Fruit fly (Drosophila melanogaster): Measurements from ENCODE around the gene Atg18a.

The Atg18a gene

DNA sequence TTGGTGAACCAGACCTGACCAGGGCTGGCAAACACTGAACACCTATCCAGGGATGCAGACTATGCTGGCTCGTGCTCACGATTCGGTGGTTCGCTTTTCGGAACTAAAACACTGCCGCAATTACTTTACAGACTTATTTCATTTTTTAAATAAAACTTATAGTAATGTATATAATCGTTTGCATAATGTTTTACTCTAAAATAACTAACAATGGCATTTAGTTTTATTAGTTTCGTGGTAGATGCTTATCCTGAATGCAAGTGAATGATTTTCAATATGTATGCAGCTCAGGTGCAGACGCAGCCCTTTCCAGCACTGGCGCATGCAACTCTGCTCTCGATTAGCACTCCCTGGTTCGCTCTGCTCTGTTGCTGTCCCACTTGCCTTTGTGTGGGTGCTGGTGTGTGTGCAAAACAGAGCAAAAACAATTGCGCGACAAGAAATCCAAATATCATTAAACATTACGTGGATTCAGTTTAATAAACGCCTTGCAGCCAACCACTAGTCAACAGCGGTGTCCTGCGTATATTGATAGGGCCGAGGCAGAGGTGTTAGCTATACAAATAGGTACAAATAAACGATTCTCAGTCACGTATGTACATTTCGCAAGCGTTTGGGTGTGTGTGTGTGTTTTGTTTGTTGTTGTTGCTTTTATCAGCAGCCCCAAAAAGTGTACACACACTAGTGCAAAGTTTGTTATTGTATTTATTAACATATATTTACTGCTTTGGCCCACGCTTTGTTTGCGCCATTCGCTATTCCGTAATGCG, at the start of gene Atg18a, which contains the start of gene ERR (continued):
- TF ChIP-seq Nf-YA (GFP tag; IDR thresholded peaks at IDR 0.05), result no peak
- TF ChIP-seq Myb (GFP tag; optimal IDR thresholded peaks at IDR 0.05), result peak; percentile 51
- TF ChIP-seq Scr (GFP tag; IDR thresholded peaks at IDR 0.05; ENCODE audit: partially characterized antibody), result peak; percentile 73
- peak; percentile 85 for TF ChIP-seq CG14014 (GFP tag; IDR thresholded peaks at IDR 0.05)
- TF ChIP-seq NK7.1 (GFP tag; optimal IDR thresholded peaks at IDR 0.05), result peak; percentile 52
- TF ChIP-seq Hr78 (GFP tag; optimal IDR thresholded peaks at IDR 0.05), result no peak
- peak; percentile 66 for TF ChIP-seq CG8290 (GFP tag; optimal IDR thresholded peaks at IDR 0.05)
- TF ChIP-seq CG8290 (tag; optimal IDR thresholded peaks at IDR 0.05), result peak; percentile 38 to 80
- peak; percentile 85 for TF ChIP-seq CG4360 (GFP tag; IDR thresholded peaks at IDR 0.05)
- peak; percentile 90 for TF ChIP-seq CG13775 (GFP tag; optimal IDR thresholded peaks at IDR 0.05)
- TF ChIP-seq HmgD (GFP tag; optimal IDR thresholded peaks at IDR 0.05), result peak; percentile 79
- TF ChIP-seq Deaf1 (tag; optimal IDR thresholded peaks at IDR 0.05), result peak; percentile 28
- TF ChIP-seq unpg (GFP tag; optimal IDR thresholded peaks at IDR 0.05), result peak; percentile 71
- TF ChIP-seq tll (GFP tag; optimal IDR thresholded peaks at IDR 0.05), result peak in 1 of 2 experiments; percentile 90
- TF ChIP-seq CG9876 (GFP tag; optimal IDR thresholded peaks at IDR 0.05), result peak; percentile 80
- peak; percentile 70 for TF ChIP-seq CG14050 (GFP tag; IDR thresholded peaks at IDR 0.05)
- peak; percentile 88 for TF ChIP-seq bcd (GFP tag; optimal IDR thresholded peaks at IDR 0.05)
- peak; percentile 54; the same call in 1 of the 2 replicates for TF ChIP-seq CG1024 (GFP tag; IDR thresholded peaks at IDR 0.05)
- peak; percentile 57 for TF ChIP-seq her (GFP tag; optimal IDR thresholded peaks at IDR 0.05)
- peak; percentile 31 for TF ChIP-seq ATbp (GFP tag; optimal IDR thresholded peaks at IDR 0.05)
- TF ChIP-seq CG13123 (GFP tag; optimal IDR thresholded peaks at IDR 0.05), result peak; percentile 77
- TF ChIP-seq CG7271 (tag; optimal IDR thresholded peaks at IDR 0.05), result peak; percentile 39
- peak; percentile 72 for TF ChIP-seq vfl (GFP tag; optimal IDR thresholded peaks at IDR 0.05)
- TF ChIP-seq en (GFP tag; optimal IDR thresholded peaks at IDR 0.05), result no peak
- peak; percentile 76 for TF ChIP-seq CG8478 (optimal IDR thresholded peaks at IDR 0.05)
- peak; percentile 99 for TF ChIP-seq CG15514 (GFP tag; optimal IDR thresholded peaks at IDR 0.05)
- TF ChIP-seq CG3281 (GFP tag; optimal IDR thresholded peaks at IDR 0.05), result peak; percentile 87
- TF ChIP-seq sens (GFP tag), result peak; percentile 93
- TF ChIP-seq CG6854 (GFP tag; optimal IDR thresholded peaks at IDR 0.05), result no peak
- TF ChIP-seq CG9437 (GFP tag; optimal IDR thresholded peaks at IDR 0.05), result no peak
- peak; percentile 79 for TF ChIP-seq H2.0 (GFP tag; IDR thresholded peaks at IDR 0.05)
- peak; percentile 40 for TF ChIP-seq CG17912 (GFP tag; optimal IDR thresholded peaks at IDR 0.05)
- peak; percentile 76 for TF ChIP-seq Bdp1 (GFP tag; optimal IDR thresholded peaks at IDR 0.05)
- peak; percentile 51 for TF ChIP-seq CG16863 (GFP tag; optimal IDR thresholded peaks at IDR 0.05)
- TF ChIP-seq Taf1 (GFP tag; IDR thresholded peaks at IDR 0.05), result peak; percentile 78
- peak; percentile 82 for TF ChIP-seq fd3F (GFP tag; optimal IDR thresholded peaks at IDR 0.05)
- TF ChIP-seq mam (GFP tag; optimal IDR thresholded peaks at IDR 0.05), result peak; percentile 94
- peak; percentile 82 for TF ChIP-seq tx (GFP tag; optimal IDR thresholded peaks at IDR 0.05)
- TF ChIP-seq E2f2 (GFP tag; IDR thresholded peaks at IDR 0.05), result peak; percentile 65
- peak; percentile 28 for TF ChIP-seq CG10274 (GFP tag; optimal IDR thresholded peaks at IDR 0.05)
- peak; percentile 68 for TF ChIP-seq CG10979 (tag; optimal IDR thresholded peaks at IDR 0.05)
- no peak for TF ChIP-seq oc (tag; optimal IDR thresholded peaks at IDR 0.05)
- TF ChIP-seq CG6765 (GFP tag; optimal IDR thresholded peaks at IDR 0.05), result no peak
- TF ChIP-seq wdn (GFP tag; IDR thresholded peaks at IDR 0.05), result peak; percentile 79; the same call in 1 of the 2 replicates
- peak; percentile 84 for TF ChIP-seq CG9727 (GFP tag; optimal IDR thresholded peaks at IDR 0.05)
- TF ChIP-seq dysf (GFP tag; IDR thresholded peaks at IDR 0.05), result peak; percentile 90
- TF ChIP-seq CG2678 (tag; optimal IDR thresholded peaks at IDR 0.05), result peak; percentile 84
- peak; percentile 11 for TF ChIP-seq gfzf (GFP tag; optimal IDR thresholded peaks at IDR 0.05)
- peak in 1 of 2 experiments; percentile 49 for TF ChIP-seq Trl (optimal IDR thresholded peaks at IDR 0.05)
- TF ChIP-seq Trl (GFP tag; optimal IDR thresholded peaks at IDR 0.05), result peak; percentile 84

Measured in whole organism, embryonic.